Fruit fly (Drosophila melanogaster): ENCODE measurements around the gene RIOK1.

RIOK1 gene

DNA sequence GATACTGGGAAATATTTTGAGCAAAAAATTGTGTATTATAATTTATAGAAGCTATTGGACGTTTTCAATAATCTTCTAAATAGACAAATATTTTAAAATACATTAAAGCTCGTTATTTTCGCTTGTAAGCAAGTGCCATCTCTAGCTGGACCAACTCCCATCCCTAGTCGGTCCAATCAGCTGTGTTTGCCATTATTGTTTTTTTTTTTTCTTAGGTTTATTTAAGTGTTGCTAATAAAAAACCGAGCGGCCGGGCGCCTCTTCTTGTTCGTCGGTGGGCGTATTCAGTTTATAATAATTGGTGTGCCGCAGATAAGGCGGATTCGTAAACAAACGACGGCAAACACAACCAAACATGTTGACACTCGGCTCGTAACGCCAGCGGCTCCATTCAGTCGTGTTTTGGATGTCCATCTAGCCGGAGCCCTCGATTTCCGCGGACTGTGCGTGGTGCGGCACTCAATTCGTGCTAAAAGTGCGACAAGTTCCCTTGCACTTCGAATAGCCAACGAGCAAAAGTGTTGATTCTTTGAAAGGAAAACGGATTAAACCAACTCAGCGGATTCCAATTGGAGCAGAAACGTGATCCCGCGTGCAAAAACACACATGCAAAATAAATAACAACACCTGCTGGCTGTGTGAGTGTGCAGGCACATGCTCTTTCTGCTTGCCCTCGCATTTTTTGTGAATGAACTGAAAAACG lies 35.7 kb upstream of the RIOK1 start, which contains the start of gene Sugb (continued):
- no peak for TF ChIP-seq HLHmδ (GFP tag; optimal IDR thresholded peaks at IDR 0.05)
- TF ChIP-seq CG31388 (GFP tag; optimal IDR thresholded peaks at IDR 0.05) = no peak
- peak; percentile 56; the same call in 2 of the 3 replicates for TF ChIP-seq CG14860 (GFP tag; IDR thresholded peaks at IDR 0.05; ENCODE audit: partially characterized antibody)
- TF ChIP-seq Deaf1 (tag; optimal IDR thresholded peaks at IDR 0.05) = peak; percentile 97
- peak; percentile 87 for TF ChIP-seq CG13287 (GFP tag; IDR thresholded peaks at IDR 0.05; ENCODE audit: partially characterized antibody)
- peak; percentile 96 for TF ChIP-seq sqz (GFP tag; optimal IDR thresholded peaks at IDR 0.05)
- TF ChIP-seq exex (tag; optimal IDR thresholded peaks at IDR 0.05) = peak; percentile 79
- no peak for TF ChIP-seq CG14667 (GFP tag; IDR thresholded peaks at IDR 0.05)
- TF ChIP-seq Hr51 (GFP tag; optimal IDR thresholded peaks at IDR 0.05) = peak; percentile 52 to 57
- TF ChIP-seq CG6854 (GFP tag; optimal IDR thresholded peaks at IDR 0.05) = peak; percentile 66
- TF ChIP-seq CG7963 (GFP tag; IDR thresholded peaks at IDR 0.05; ENCODE audit: partially characterized antibody) = no peak
- peak; percentile 70; the same call in 1 of the 2 replicates for TF ChIP-seq lmd (GFP tag; IDR thresholded peaks at IDR 0.05)
- TF ChIP-seq CG6254 (GFP tag; optimal IDR thresholded peaks at IDR 0.05) = peak; percentile 0
- TF ChIP-seq Bgb (GFP tag; IDR thresholded peaks at IDR 0.05; ENCODE audit: partially characterized antibody) = peak; percentile 30; the same call in 1 of the 2 replicates
- peak; percentile 71 for TF ChIP-seq Hmr (GFP tag; optimal IDR thresholded peaks at IDR 0.05)
- peak; percentile 65 for TF ChIP-seq CG12659 (GFP tag; optimal IDR thresholded peaks at IDR 0.05)
- TF ChIP-seq CG10274 (GFP tag; optimal IDR thresholded peaks at IDR 0.05) = no peak
- TF ChIP-seq CG11085 (GFP tag; IDR thresholded peaks at IDR 0.05) = peak; percentile 14; the same call in 1 of the 2 replicates
- peak; percentile 39 for TF ChIP-seq CG34376 (GFP tag; optimal IDR thresholded peaks at IDR 0.05)
- peak; percentile 40 for TF ChIP-seq CG10543 (GFP tag; optimal IDR thresholded peaks at IDR 0.05)
- peak; percentile 61 for TF ChIP-seq CG11723 (GFP tag; optimal IDR thresholded peaks at IDR 0.05)
- peak; percentile 59 for TF ChIP-seq NfI (GFP tag; optimal IDR thresholded peaks at IDR 0.05)
- TF ChIP-seq Scr (GFP tag; IDR thresholded peaks at IDR 0.05; ENCODE audit: partially characterized antibody) = peak; percentile 76
- peak; percentile 35 for TF ChIP-seq Bdp1 (GFP tag; optimal IDR thresholded peaks at IDR 0.05)
- TF ChIP-seq Ssrp (tag; optimal IDR thresholded peaks at IDR 0.05) = peak; percentile 4
- TF ChIP-seq CG4820 (GFP tag; optimal IDR thresholded peaks at IDR 0.05) = no peak
- no peak; the same call in 1 of the 2 replicates for TF ChIP-seq ham (GFP tag; IDR thresholded peaks at IDR 0.05)
- peak; percentile 42 for TF ChIP-seq Dref (GFP tag; IDR thresholded peaks at IDR 0.05)
- TF ChIP-seq maf-S (GFP tag; optimal IDR thresholded peaks at IDR 0.05) = peak; percentile 54
- TF ChIP-seq Ptx1 (GFP tag; IDR thresholded peaks at IDR 0.05) = peak; percentile 56; the same call in 1 of the 2 replicates
- no peak for TF ChIP-seq kni (GFP tag; optimal IDR thresholded peaks at IDR 0.05)
- TF ChIP-seq ase (GFP tag; IDR thresholded peaks at IDR 0.05) = no peak
- peak; percentile 41 for TF ChIP-seq Antp (GFP tag; optimal IDR thresholded peaks at IDR 0.05)
- no peak for TF ChIP-seq slou (GFP tag; optimal IDR thresholded peaks at IDR 0.05)
- peak; percentile 83 for TF ChIP-seq CG18599 (GFP tag; optimal IDR thresholded peaks at IDR 0.05)
- TF ChIP-seq MBD-R2 (GFP tag; IDR thresholded peaks at IDR 0.05) = peak; percentile 83
- no peak for TF ChIP-seq ato (GFP tag; IDR thresholded peaks at IDR 0.05; ENCODE audit: partially characterized antibody)
- TF ChIP-seq mam (GFP tag; optimal IDR thresholded peaks at IDR 0.05) = peak; percentile 79
- peak; percentile 26 for TF ChIP-seq run (tag; optimal IDR thresholded peaks at IDR 0.05)
- peak; percentile 42 for TF ChIP-seq CG5245 (GFP tag; optimal IDR thresholded peaks at IDR 0.05)
- peak; percentile 80 for TF ChIP-seq slbo (GFP tag; IDR thresholded peaks at IDR 0.05)
- TF ChIP-seq jing (GFP tag; optimal IDR thresholded peaks at IDR 0.05) = no peak
- TF ChIP-seq dmrt99B (tag; optimal IDR thresholded peaks at IDR 0.05) = peak; percentile 59
- peak; percentile 39 for TF ChIP-seq dm (GFP tag; optimal IDR thresholded peaks at IDR 0.05)
- TF ChIP-seq CG10209 (GFP tag; optimal IDR thresholded peaks at IDR 0.05) = peak; percentile 36
- peak; percentile 38 for TF ChIP-seq CG2116 (GFP tag; optimal IDR thresholded peaks at IDR 0.05)
- TF ChIP-seq Hand (GFP tag; optimal IDR thresholded peaks at IDR 0.05) = peak; percentile 37
- peak; percentile 48 for TF ChIP-seq Hey (tag; optimal IDR thresholded peaks at IDR 0.05)
